Fruit fly (Drosophila melanogaster) whole organism, pupa: Measurements from ENCODE around the gene S-Lap1.
A peak's percentile ranks its signal among the peaks of the same experiment; 100 is the strongest.

ENCODE experiments used
- CG10348 ChIP-seq: fragments of 200-800 bp; sonication (Bioruptor generic); IDR thresholded peaks from 2 replicates; pipeline ENCODE4 v1.3.6; 2022; ENCODE audit warnings: missing biosample characterization, missing genetic modification characterization
- CG12605 ChIP-seq: fragments of 200-800 bp; sonication (Bioruptor generic); IDR thresholded peaks from 2 replicates; pipeline ENCODE4 v1.3.6; 2022; ENCODE audit warnings: missing biosample characterization, missing genetic modification characterization
- CG13204 ChIP-seq: fragments of 200-800 bp; sonication (Bioruptor generic); optimal IDR thresholded peaks from 2 replicates; lab custom pipeline; 2018; ENCODE audit warnings: missing biosample characterization, mild to moderate bottlenecking, missing genetic modification characterization, moderate library complexity
- CG14655 ChIP-seq: fragments of 200-800 bp; sonication (Bioruptor generic); optimal IDR thresholded peaks from 3 replicates; lab custom pipeline; 2017; ENCODE audit warnings: mild to moderate bottlenecking, missing biosample characterization, missing genetic modification reagents, missing genetic modification characterization
- CG15710 ChIP-seq: fragments of 200-800 bp; sonication (Bioruptor generic); optimal IDR thresholded peaks from 2 replicates; lab custom pipeline; 2018; ENCODE audit warnings: missing biosample characterization, mild to moderate bottlenecking, missing genetic modification characterization, moderate library complexity
- CG17806 ChIP-seq: fragments of 200-800 bp; sonication (Bioruptor generic); optimal IDR thresholded peaks from 2 replicates; lab custom pipeline; 2018; ENCODE audit warnings: missing biosample characterization, mild to moderate bottlenecking, missing genetic modification characterization, moderate library complexity
- CG32121 ChIP-seq: fragments of 200-800 bp; sonication (Bioruptor generic); IDR thresholded peaks from 2 replicates; pipeline ENCODE4 v1.3.6; 2022; ENCODE audit warnings: missing biosample characterization, missing genetic modification characterization
- CG34367 ChIP-seq: fragments of 200-800 bp; sonication (Bioruptor generic); optimal IDR thresholded peaks from 2 replicates; lab custom pipeline; 2018; ENCODE audit warnings: missing biosample characterization, mild to moderate bottlenecking, missing genetic modification characterization
- CG4496 ChIP-seq: fragments of 200-800 bp; sonication (Bioruptor generic); IDR thresholded peaks from 3 replicates; pipeline ENCODE4 v1.3.6; 2022; ENCODE audit warnings: missing biosample characterization, missing genetic modification characterization
- CG8159 ChIP-seq: fragments of 200-800 bp; sonication (Bioruptor generic); optimal IDR thresholded peaks from 3 replicates; lab custom pipeline; 2018; ENCODE audit warnings: missing biosample characterization, mild to moderate bottlenecking, missing genetic modification characterization, moderate library complexity
- CG8301 ChIP-seq: fragments of 200-800 bp; sonication (Bioruptor generic); optimal IDR thresholded peaks from 2 replicates; lab custom pipeline; 2018; ENCODE audit warnings: missing biosample characterization, mild to moderate bottlenecking, missing genetic modification characterization
- CG9948 ChIP-seq: fragments of 200-800 bp; sonication (Bioruptor generic); optimal IDR thresholded peaks from 2 replicates; lab custom pipeline; 2018; ENCODE audit warnings: missing biosample characterization, mild to moderate bottlenecking, missing genetic modification characterization, moderate library complexity
- D1 ChIP-seq: fragments of 200-800 bp; sonication (Bioruptor generic); optimal IDR thresholded peaks from 2 replicates; lab custom pipeline; 2018; ENCODE audit warnings: missing biosample characterization, mild to moderate bottlenecking, missing genetic modification characterization, moderate library complexity
- EcR ChIP-seq: fragments of 200-800 bp; sonication (Bioruptor generic); optimal IDR thresholded peaks from 3 replicates; lab custom pipeline; 2019; ENCODE audit warnings: missing biosample characterization, missing genetic modification characterization, mild to moderate bottlenecking, moderate library complexity, missing genetic modification reagents
- Ets98B ChIP-seq: fragments of 200-800 bp; sonication (Bioruptor generic); IDR thresholded peaks from 2 replicates; pipeline ENCODE4 v1.3.6; 2022; ENCODE audit warnings: missing biosample characterization, missing genetic modification characterization
- Pif1A ChIP-seq: fragments of 200-800 bp; sonication (Bioruptor generic); optimal IDR thresholded peaks from 3 replicates; lab custom pipeline; 2016; ENCODE audit warnings: missing biosample characterization, missing genetic modification characterization
- Pif1B ChIP-seq: fragments of 200-800 bp; sonication (Bioruptor generic); optimal IDR thresholded peaks from 3 replicates; lab custom pipeline; 2016; ENCODE audit warnings: missing biosample characterization, missing genetic modification characterization
- Snoo ChIP-seq: fragments of 200-800 bp; sonication (Bioruptor generic); optimal IDR thresholded peaks from 3 replicates; lab custom pipeline; 2017; ENCODE audit warnings: missing biosample characterization, mild to moderate bottlenecking, missing genetic modification characterization, inconsistent platforms
- fd96Ca ChIP-seq: fragments of 200-800 bp; sonication (Bioruptor generic); IDR thresholded peaks from 3 replicates; pipeline ENCODE4 v1.3.6; 2022; ENCODE audit warnings: missing biosample characterization, missing genetic modification characterization
- gl ChIP-seq: fragments of 200-800 bp; sonication (Bioruptor generic); optimal IDR thresholded peaks from 2 replicates; lab custom pipeline; 2018; ENCODE audit warnings: missing biosample characterization, mild to moderate bottlenecking, missing genetic modification characterization
- rn ChIP-seq: fragments of 200-800 bp; sonication (Bioruptor generic); IDR thresholded peaks from 2 replicates; pipeline ENCODE4 v1.3.6; 2022; ENCODE audit warnings: missing biosample characterization, missing genetic modification characterization

Gene S-Lap1

DNA sequence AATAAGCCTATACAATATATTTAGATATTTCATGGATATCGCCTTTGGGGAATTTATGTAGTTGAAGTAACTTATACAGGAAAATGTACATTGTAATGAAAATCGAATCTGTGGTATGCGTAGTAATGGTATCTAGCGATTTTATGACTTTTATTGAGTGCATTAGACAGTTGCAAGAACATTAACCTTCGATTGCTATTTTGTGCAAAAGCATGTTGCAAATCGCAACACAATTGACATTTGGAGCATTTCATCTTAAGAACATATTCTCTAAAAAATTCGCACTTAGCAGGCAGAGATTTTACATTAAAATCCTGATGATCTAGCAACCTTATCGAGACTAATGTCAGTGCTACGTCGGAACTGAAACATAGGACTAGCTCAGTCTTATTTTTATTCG, 2.6 kb downstream of the S-Lap1 start, which contains the start of gene S-Lap2:
Gene S-Lap2, plus strand, starts transcription at position 301 of the 400 bp plus-strand sequence.
- TF ChIP-seq Snoo = no peak

DNA sequence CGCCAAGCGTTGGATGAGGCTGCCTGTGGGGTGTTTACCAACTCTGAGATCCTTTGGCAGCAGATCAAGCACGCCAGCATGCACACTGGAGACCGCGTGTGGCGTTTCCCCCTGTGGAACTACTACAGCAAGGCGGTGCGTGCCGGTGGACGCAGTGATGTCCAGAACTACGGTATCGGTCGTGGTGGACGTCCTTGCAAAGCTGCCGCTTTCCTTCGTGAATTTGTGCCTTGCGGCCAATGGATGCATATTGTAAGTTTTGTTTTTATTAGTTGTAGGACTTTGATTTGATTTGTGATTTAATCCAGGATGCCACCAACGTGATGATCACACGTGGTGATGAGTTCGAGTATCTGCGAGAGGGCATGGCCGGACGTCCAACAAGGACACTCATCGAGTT, 4.4 kb downstream of the S-Lap1 start:
- TF ChIP-seq CG34367 = no peak
- no peak for TF ChIP-seq CG10348 (GFP tag; lab: Robert Waterston, UW)
- no peak for TF ChIP-seq CG32121 (GFP tag; lab: Robert Waterston, UW)
- TF ChIP-seq Pif1B (GFP tag; lab: Kevin White, UChicago) = no peak
- TF ChIP-seq CG4496 (GFP tag; lab: Robert Waterston, UW) = no peak
- no peak for TF ChIP-seq fd96Ca (GFP tag; lab: Robert Waterston, UW)
- TF ChIP-seq D1 (tag; lab: Kevin White, UChicago) = no peak
- no peak for TF ChIP-seq Ets98B (GFP tag; lab: Robert Waterston, UW)
- TF ChIP-seq CG14655 = no peak
- no peak for TF ChIP-seq EcR (GFP tag; lab: Kevin White, UChicago)

DNA sequence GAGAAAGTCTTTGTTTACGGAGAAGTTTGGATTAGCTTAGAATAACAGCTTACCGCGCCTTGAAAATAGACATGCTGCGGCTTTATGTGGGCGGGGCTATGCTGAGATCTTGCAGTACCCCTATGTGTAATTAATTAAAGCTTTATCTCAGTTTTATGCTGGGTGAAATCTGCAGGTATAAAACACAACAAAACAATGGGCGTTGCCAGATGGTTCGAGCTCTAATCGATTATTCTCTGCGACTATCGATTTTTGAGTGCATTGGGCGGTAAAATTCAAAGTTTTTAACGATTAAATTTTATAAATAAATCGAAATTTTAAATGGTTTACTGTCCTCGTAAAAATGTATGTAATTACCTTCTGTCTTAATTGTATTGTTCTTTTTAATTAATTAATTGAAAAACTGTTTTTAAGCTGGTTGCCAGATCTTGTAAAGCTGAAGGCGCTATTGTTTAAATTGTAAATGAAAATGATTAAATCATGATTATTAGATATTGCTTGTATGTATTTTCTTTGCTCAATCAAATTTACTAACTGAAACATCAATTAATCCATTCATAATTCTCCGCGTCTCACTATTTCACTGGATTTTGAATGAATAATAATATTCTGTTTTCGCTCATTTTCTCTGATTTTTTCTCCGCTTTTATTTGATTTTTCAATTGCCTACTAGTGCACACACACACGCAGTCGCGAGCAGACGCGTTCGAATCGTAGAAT, 6.8 kb downstream of the S-Lap1 start, which contains the start of the genes GAPsec and Zasp66:
Gene GAPsec, minus strand, starts transcription at position 200 of the 720 bp plus-strand sequence.
Gene Zasp66, plus strand, starts transcription at position 670 of the 720 bp plus-strand sequence.
- TF ChIP-seq CG13204 = no peak
- TF ChIP-seq CG8301 (tag; lab: Kevin White, UChicago) = no peak
- no peak for TF ChIP-seq CG15710
- no peak for TF ChIP-seq CG32121 (GFP tag; lab: Robert Waterston, UW)
- TF ChIP-seq gl = no peak
- TF ChIP-seq Pif1B (GFP tag; lab: Kevin White, UChicago) = no peak
- TF ChIP-seq CG8159 (tag; lab: Kevin White, UChicago) = no peak
- no peak for TF ChIP-seq CG34367
- TF ChIP-seq Snoo = no peak
- TF ChIP-seq CG4496 (GFP tag; lab: Robert Waterston, UW) = no peak
- TF ChIP-seq fd96Ca (GFP tag; lab: Robert Waterston, UW) = no peak
- no peak for TF ChIP-seq CG12605 (GFP tag; lab: Robert Waterston, UW)
- TF ChIP-seq CG9948 (tag; lab: Kevin White, UChicago) = no peak
- TF ChIP-seq EcR (GFP tag; lab: Kevin White, UChicago) = no peak
- TF ChIP-seq Pif1A (GFP tag; lab: Kevin White, UChicago) = no peak
- TF ChIP-seq CG10348 (GFP tag; lab: Robert Waterston, UW) = no peak

DNA sequence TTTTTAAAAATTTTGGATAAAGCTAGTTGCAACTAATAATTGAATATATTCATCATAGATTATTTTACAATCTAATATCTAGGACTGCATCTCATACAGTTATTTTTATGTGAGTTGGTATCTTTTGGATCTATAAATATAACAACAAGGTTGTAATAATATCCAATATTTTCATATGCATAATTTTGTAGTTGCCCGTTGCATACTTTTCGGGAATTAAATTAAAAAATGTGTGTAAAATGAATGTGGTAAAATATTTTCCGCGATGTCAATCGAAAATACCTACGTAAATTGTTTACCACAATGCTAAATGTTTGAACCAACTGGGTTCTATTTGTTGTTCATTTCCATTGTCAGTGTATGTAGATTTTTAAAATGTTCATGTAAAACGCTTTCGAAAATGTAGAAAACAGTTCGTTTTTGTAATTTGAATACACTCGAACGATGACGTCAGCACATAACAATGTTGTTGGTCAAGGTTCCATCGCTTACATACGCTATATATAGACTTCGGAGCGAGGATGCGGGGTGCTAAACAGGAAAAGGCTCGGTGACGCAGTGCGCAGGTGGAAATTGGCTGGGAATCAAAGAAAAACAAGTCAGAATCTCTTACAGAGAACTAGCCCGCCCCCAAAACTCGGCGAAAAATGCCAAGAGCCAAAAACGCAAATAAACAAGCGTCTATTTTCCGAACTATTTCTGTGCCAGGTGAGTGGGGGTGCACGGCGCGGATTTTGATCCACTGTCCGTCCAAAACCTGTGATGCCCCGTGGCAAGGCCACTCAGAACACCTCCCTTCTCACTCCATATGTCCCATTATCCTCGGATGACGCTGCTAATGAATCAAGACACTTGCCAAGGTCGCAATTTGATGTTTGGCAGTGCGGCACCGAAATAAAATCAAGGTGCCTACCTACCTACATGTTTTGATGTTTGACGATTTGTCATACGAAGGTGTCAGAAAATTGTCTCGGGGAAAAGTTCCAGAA, 11.1 kb downstream of the S-Lap1 start:
- TF ChIP-seq CG13204 (no peak), rn (GFP tag; lab: Robert Waterston, UW) (no peak), Pif1B (GFP tag; lab: Kevin White, UChicago) (no peak), CG17806 (tag; lab: Kevin White, UChicago) (no peak), CG8159 (tag; lab: Kevin White, UChicago) (no peak), CG14655 (no peak), D1 (tag; lab: Kevin White, UChicago) (no peak)

DNA sequence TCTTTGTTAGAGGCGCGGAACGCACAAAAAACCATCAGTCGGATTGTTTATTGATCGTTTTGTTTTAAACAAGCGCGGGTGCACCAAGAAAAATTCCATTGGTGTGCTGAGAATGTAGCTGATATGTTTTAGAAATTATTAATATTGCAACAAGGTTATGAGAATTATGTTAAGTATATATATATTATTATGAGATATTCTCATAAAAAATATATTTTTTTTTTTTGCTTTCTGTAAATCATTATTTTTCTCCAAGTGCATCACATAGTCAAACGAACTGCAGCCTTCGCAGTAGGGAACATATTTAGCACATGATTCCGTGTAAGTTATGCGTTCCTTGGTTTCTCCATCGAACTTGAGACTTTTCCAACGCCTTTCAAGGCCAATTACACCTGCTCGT, 11.9 kb downstream of the S-Lap1 start:
- TF ChIP-seq CG4496 (GFP tag; lab: Robert Waterston, UW) (no peak), Pif1A (GFP tag; lab: Kevin White, UChicago) (no peak), CG34367 (no peak), gl (no peak), Snoo (peak; percentile 35), CG17806 (tag; lab: Kevin White, UChicago) (no peak), Ets98B (GFP tag; lab: Robert Waterston, UW) (0 out of 2 replicates have a peak, but pooled peaks have one; percentile 19)

DNA sequence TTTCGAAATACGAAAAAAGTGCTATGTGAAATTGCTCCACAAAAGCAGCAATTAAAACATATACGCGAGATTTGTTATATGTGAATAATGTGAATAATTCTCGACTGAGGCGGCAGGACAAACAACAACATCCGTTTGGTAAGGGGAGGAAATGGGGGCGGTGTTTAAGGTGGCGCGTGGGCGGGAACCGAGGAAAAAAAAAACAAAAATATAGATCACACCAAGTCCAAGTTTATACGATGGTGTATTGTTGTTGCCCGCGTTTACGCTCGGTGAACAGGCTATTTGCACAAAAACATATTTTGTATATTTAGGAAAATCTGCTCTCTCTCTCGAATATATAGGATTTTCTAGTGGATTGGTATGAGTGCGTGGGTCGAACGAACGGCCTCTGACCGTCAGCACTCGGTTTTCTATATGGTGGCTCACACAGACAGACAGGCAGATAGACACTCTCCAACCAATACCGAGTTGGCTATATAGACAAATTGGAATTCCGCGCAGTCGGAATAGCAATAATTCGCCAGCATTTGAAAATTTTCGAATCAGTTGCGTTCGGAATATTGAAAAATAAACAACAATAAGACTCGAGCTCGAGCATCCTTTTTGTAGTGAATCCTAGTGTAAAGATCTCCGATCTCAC, 12.8 kb downstream of the S-Lap1 start:
- TF ChIP-seq D1 (tag; lab: Kevin White, UChicago) (no peak), Ets98B (GFP tag; lab: Robert Waterston, UW) (no peak), fd96Ca (GFP tag; lab: Robert Waterston, UW) (no peak), CG8301 (tag; lab: Kevin White, UChicago) (no peak), Snoo (no peak), CG9948 (tag; lab: Kevin White, UChicago) (no peak), CG4496 (GFP tag; lab: Robert Waterston, UW) (no peak), CG15710 (no peak), CG34367 (no peak), CG8159 (tag; lab: Kevin White, UChicago) (no peak), rn (GFP tag; lab: Robert Waterston, UW) (no peak), CG12605 (GFP tag; lab: Robert Waterston, UW) (no peak), CG13204 (no peak), gl (no peak)
